Worm (Caenorhabditis elegans) whole organism, L4 larva: Measurements from ENCODE around the gene K02E2.8.
A peak's percentile ranks its signal among the peaks of the same experiment; 100 is the strongest.

Source experiments
- D1046.2 ChIP-seq: fragments of 200-800 bp; sonication (Bioruptor generic); IDR thresholded peaks from 2 replicates; pipeline ENCODE4 v1.3.6; 2022; ENCODE audit warnings: missing genetic modification characterization, missing compliant biosample characterization
- F10B5.3 ChIP-seq: sonication (generic microtip); optimal IDR thresholded peaks from 2 replicates; lab custom pipeline; 2016; ENCODE audit warnings: mild to moderate bottlenecking, missing genetic modification characterization, missing compliant biosample characterization
- F26F4.8 ChIP-seq: fragments of 200-800 bp; sonication (Bioruptor generic); conservative IDR thresholded peaks from 2 replicates; pipeline ENCODE4 v1.3.6; 2022; ENCODE audit warnings: missing genetic modification characterization, missing compliant biosample characterization
- T26A8.4 ChIP-seq: fragments of 200-800 bp; sonication (Bioruptor generic); IDR thresholded peaks from 2 replicates; pipeline ENCODE4 v1.3.6; 2022; ENCODE audit warnings: missing genetic modification characterization, missing compliant biosample characterization
- aha-1 ChIP-seq: fragments of 150-350 bp; peaks from one replicate; lab custom pipeline; 2014; ENCODE audit warnings: missing biosample characterization, missing genetic modification characterization
- dve-1 ChIP-seq: sonication (generic microtip); optimal IDR thresholded peaks from 2 replicates; lab custom pipeline; 2017; ENCODE audit warnings: antibody characterized with exemption, mild to moderate bottlenecking, missing genetic modification characterization, missing compliant biosample characterization; ENCODE audit not compliant: insufficient read depth
- fkh-10 ChIP-seq: fragments of 150-350 bp; optimal IDR thresholded peaks from 2 replicates; lab custom pipeline; 2014; ENCODE audit warnings: missing biosample characterization, missing genetic modification reagents, missing genetic modification characterization
- fos-1 ChIP-seq: fragments of 150-350 bp; optimal IDR thresholded peaks from 2 replicates; lab custom pipeline; 2014; ENCODE audit warnings: missing biosample characterization, missing genetic modification characterization
- lin-13 ChIP-seq: fragments of 150-350 bp; optimal IDR thresholded peaks from 2 replicates; lab custom pipeline; 2014; ENCODE audit warnings: missing biosample characterization, missing genetic modification reagents, missing genetic modification characterization
- mxl-2 ChIP-seq: fragments of 200-800 bp; sonication (Bioruptor generic); conservative IDR thresholded peaks from 2 replicates; pipeline ENCODE4 v1.3.6; 2022; ENCODE audit warnings: missing genetic modification reagents, missing genetic modification characterization, missing compliant biosample characterization
- nhr-41 ChIP-seq: fragments of 200-800 bp; sonication (Bioruptor generic); IDR thresholded peaks from 2 replicates; pipeline ENCODE4 v1.3.6; 2022; ENCODE audit warnings: missing genetic modification reagents, missing genetic modification characterization, missing compliant biosample characterization
- nhr-42 ChIP-seq: fragments of 200-800 bp; sonication (Bioruptor generic); IDR thresholded peaks from 2 replicates; pipeline ENCODE4 v1.3.6; 2022; ENCODE audit warnings: missing genetic modification characterization, missing compliant biosample characterization
- nhr-76 ChIP-seq: fragments of 150-350 bp; optimal IDR thresholded peaks from 2 replicates; lab custom pipeline; 2014; ENCODE audit warnings: missing biosample characterization, missing genetic modification characterization
- pqm-1 ChIP-seq: sonication (generic microtip); optimal IDR thresholded peaks from 2 replicates; lab custom pipeline; 2017; ENCODE audit warnings: missing biosample characterization, missing genetic modification characterization
- spr-3 ChIP-seq: fragments of 200-800 bp; sonication (Bioruptor generic); optimal IDR thresholded peaks from 2 replicates; lab custom pipeline; 2018; ENCODE audit warnings: mild to moderate bottlenecking, missing genetic modification characterization, missing compliant biosample characterization
- unc-62 ChIP-seq, 3 experiments: fragments of 150-350 bp in 1 of 3; sonication (generic microtip); optimal IDR thresholded peaks in 2 of 3; peaks in 1 of 3; 1 replicate in 1 of 3; 2 replicates in 2 of 3; lab custom pipeline; 2014 to 2017; ENCODE audit warnings: missing biosample characterization in 3 of 3, missing genetic modification characterization in 3 of 3, missing genetic modification reagents in 3 of 3, missing genotype in 1 of 3

K02E2.8 gene

DNA sequence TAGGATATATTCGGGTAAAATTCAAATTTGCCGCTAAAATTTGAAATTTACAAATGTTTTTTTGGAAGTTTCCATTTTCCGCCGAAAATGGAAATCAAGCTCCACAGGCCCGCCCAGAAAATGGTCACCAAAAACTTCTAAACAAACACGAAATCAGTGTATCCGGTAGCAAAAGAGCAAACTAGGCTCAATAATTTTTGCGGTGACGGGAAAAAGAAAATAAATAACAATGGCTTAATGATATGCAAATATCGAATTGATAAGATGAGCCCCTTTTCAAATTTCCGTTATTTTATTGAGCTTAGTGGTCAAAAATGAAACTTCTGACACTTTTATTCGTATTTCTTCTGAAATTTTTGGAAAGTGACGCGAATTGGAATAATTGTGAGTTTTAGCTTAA, 21.9 kb downstream of the K02E2.8 start, which contains the start of gene Y38H6A.3:
TSS of gene Y38H6A.3 (plus strand) at position 301 of the 400 bp plus-strand sequence.
- no peak for TF ChIP-seq F10B5.3
- peak; percentile 47 for TF ChIP-seq aha-1 (tag; lab: Kevin White, UChicago)
- TF ChIP-seq, all 104 proteins: peak for 1

DNA sequence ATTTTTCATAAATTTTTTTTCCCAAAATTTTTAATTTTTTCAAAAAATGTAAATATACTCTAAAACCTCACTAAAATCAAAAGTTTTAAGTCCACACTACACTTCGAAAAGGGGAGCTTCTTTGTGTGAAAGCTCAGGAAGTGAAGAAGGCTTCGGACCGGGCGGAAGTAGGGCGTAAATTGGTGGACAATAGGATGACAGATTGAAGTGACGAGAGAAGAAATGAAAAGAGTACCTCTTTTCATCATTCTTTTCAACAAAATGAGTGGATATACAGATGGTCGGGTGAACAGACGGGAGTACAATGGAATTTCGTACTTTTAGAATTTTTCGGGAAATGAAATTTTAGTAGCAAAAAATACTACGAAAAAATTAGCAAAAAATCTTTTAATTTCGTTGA, 27.9 kb downstream of the K02E2.8 start:
- TF ChIP-seq fkh-10 (GFP tag; lab: Kevin White, UChicago): peak; percentile 75
- no peak for TF ChIP-seq pqm-1 (tag; lab: Kevin White, UChicago)

DNA sequence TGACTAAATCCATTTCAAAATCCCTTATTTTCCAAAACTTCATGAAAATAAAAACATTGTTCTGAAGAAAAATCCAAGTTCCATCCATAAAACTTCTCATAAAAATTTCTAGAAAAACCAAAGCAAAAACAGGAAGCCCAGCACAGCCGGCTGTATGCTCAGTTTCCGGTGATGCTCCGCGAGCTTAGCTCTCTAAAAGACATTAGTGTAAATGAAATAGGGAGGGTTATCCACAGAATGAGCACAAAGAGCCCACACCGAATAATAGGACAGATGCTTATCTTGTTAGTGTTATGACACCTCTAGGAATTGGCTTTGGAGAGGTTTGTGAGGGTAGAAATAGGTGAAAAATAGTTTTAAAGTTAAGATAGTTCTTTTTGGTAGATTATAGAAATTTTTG, 28.7 kb downstream of the K02E2.8 start:
- TF ChIP-seq aha-1 (tag; lab: Kevin White, UChicago) (peak; percentile 77), fos-1 (tag; lab: Kevin White, UChicago) (no peak), lin-13 (GFP tag; lab: Kevin White, UChicago) (no peak), mxl-2 (no peak)

DNA sequence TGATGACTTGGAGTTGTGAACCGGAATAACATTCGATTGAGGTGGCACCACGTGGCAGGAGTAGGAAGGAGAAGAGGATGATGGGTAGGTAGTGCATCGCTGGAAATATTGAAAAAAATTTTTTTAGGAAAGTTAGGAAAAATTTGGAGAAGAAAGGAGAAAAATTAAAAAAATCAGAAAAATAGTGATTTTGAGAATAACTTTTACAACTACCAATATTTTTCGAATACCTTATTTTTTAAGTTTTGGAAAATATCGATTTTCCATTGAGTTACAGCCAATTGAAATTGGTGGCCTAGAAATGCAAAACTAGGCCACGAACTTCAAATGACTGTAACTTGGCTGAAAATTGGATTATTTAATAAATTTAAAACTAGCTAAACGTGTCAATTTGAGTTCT, 31.5 kb downstream of the K02E2.8 start, which contains the start of gene Y38H6A.5:
TSS of gene Y38H6A.5 (minus strand) at position 101 of the 400 bp plus-strand sequence.
- no peak for TF ChIP-seq T26A8.4 (GFP tag; lab: Robert Waterston, UW)
- peak in 1 of 2 experiments; percentile 65 for TF ChIP-seq unc-62 (GFP tag; optimal IDR thresholded peaks at IDR 0.05 in 1 of 2; lab: Kevin White, UChicago)
- TF ChIP-seq unc-62 (tag; optimal IDR thresholded peaks at IDR 0.05; lab: Kevin White, UChicago): no peak
- TF ChIP-seq D1046.2 (GFP tag; lab: Robert Waterston, UW): no peak

DNA sequence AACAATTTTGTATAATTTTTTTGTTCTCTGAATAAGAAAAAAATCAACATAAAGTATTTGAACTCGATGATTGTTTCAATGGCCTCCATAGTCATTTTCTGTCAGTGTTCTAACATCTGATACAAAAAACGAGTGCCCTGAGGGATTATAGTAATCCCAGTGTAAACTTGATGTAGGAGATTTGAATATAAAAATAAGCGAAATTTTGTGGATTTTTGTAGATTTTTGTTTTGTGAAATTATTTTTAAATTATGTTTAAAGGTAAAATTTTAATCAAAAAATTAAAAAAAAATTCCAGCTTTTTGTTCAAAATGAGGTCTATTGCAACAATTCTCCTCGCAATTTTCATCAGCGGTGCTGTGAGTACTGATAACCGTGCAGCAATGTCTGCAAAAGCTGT, 41.3 kb downstream of the K02E2.8 start, which contains the start of gene Y38H6A.1:
TSS of gene Y38H6A.1 (plus strand) at position 301 of the 400 bp plus-strand sequence.
- TF ChIP-seq nhr-76 (tag; lab: Kevin White, UChicago) (no peak), pqm-1 (tag; lab: Kevin White, UChicago) (no peak), F26F4.8 (GFP tag; lab: Robert Waterston, UW) (no peak)

DNA sequence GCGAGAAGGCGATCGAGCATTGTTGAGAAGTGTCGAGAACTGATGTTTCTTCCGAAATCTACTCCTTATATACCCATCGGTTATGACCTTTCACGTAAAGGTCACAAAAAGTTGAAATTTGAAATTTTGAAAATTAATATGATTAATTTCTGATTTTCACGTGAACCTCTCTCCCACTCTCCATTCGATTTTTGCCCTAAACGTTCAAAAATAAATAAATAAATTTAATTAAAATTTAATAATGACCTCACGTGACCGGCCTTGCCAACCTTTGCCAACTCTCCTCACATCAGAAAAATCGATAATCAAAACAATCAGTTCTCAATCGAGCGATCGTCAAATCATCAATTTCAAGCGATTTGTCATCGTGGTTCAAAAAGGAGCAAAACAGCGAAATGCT, 49.3 kb downstream of the K02E2.8 start, which contains the start of gene Y113G7C.1:
TSS of gene Y113G7C.1 (plus strand) at position 301 of the 400 bp plus-strand sequence.
- TF ChIP-seq nhr-42 (GFP tag; lab: Robert Waterston, UW) (no peak), nhr-41 (GFP tag; lab: Robert Waterston, UW) (no peak), pqm-1 (tag; lab: Kevin White, UChicago) (no peak), aha-1 (tag; lab: Kevin White, UChicago) (peak; percentile 15), spr-3 (GFP tag; lab: Kevin White, UChicago) (no peak), dve-1 (tag; lab: Kevin White, UChicago) (no peak)
